Fruit fly (Drosophila melanogaster) whole organism, embryonic: Measurements from ENCODE around the gene CG11723.

ENCODE experiments used
- ATbp ChIP-seq: fragments of 200-800 bp; sonication (Bioruptor generic); optimal IDR thresholded peaks from 2 replicates; lab custom pipeline; 2017; ENCODE audit warnings: missing biosample characterization, mild to moderate bottlenecking, missing genetic modification characterization, missing genetic modification reagents
- Adf1 ChIP-seq: fragments of 200-800 bp; sonication (Bioruptor generic); IDR thresholded peaks from 2 replicates; pipeline ENCODE4 v1.3.6; 2022; ENCODE audit warnings: missing biosample characterization, missing genetic modification characterization
- CG11504 ChIP-seq: fragments of 200-800 bp; sonication (Bioruptor generic); optimal IDR thresholded peaks from 3 replicates; lab custom pipeline; 2019; ENCODE audit warnings: missing biosample characterization, mild to moderate bottlenecking, missing genetic modification characterization, moderate library complexity
- CG12299 ChIP-seq: fragments of 200-800 bp; sonication (Bioruptor generic); optimal IDR thresholded peaks from 2 replicates; lab custom pipeline; 2018; ENCODE audit warnings: missing biosample characterization, mild to moderate bottlenecking, missing genetic modification characterization
- CG15073 ChIP-seq: fragments of 200-800 bp; sonication (Bioruptor generic); optimal IDR thresholded peaks from 2 replicates; lab custom pipeline; 2016; ENCODE audit warnings: missing biosample characterization, missing genetic modification characterization
- CG15269 ChIP-seq: fragments of 200-800 bp; sonication (Bioruptor generic); optimal IDR thresholded peaks from 2 replicates; lab custom pipeline; 2018; ENCODE audit warnings: missing biosample characterization, mild to moderate bottlenecking, missing genetic modification characterization, moderate library complexity
- CG17802 ChIP-seq: fragments of 200-800 bp; sonication (Bioruptor generic); optimal IDR thresholded peaks from 2 replicates; lab custom pipeline; 2018; ENCODE audit warnings: missing biosample characterization, mild to moderate bottlenecking, missing genetic modification characterization, moderate library complexity
- CG2199 ChIP-seq: fragments of 200-800 bp; sonication (Bioruptor generic); IDR thresholded peaks from 3 replicates; pipeline ENCODE4 v1.3.6; 2022; ENCODE audit warnings: missing biosample characterization, missing genetic modification characterization
- CG2875 ChIP-seq: fragments of 200-800 bp; sonication (Bioruptor generic); optimal IDR thresholded peaks from 2 replicates; lab custom pipeline; 2017; ENCODE audit warnings: missing biosample characterization, mild to moderate bottlenecking, missing genetic modification characterization, missing genetic modification reagents
- CG31365 ChIP-seq: fragments of 200-800 bp; sonication (Bioruptor generic); optimal IDR thresholded peaks from 2 replicates; lab custom pipeline; 2018; ENCODE audit warnings: missing biosample characterization, mild to moderate bottlenecking, missing genetic modification characterization
- CG32767 ChIP-seq: fragments of 200-800 bp; sonication (Bioruptor generic); IDR thresholded peaks from 2 replicates; pipeline ENCODE4 v1.3.6; 2022; ENCODE audit warnings: missing biosample characterization, missing genetic modification characterization
- CG3407 ChIP-seq: fragments of 200-800 bp; sonication (Bioruptor generic); optimal IDR thresholded peaks from 2 replicates; lab custom pipeline; 2018; ENCODE audit warnings: missing biosample characterization, mild to moderate bottlenecking, missing genetic modification characterization
- CG6813 ChIP-seq: fragments of 200-800 bp; sonication (Bioruptor generic); optimal IDR thresholded peaks from 2 replicates; lab custom pipeline; 2017; ENCODE audit warnings: missing biosample characterization, missing genetic modification characterization, mild to moderate bottlenecking, moderate library complexity, missing genetic modification reagents
- CG8089 ChIP-seq: fragments of 200-800 bp; sonication (Bioruptor generic); optimal IDR thresholded peaks from 3 replicates; lab custom pipeline; 2016; ENCODE audit warnings: missing biosample characterization, missing genetic modification characterization
- Doc3 ChIP-seq: fragments of 200-800 bp; sonication (Bioruptor generic); IDR thresholded peaks from 3 replicates; pipeline ENCODE4 v1.3.6; 2022; ENCODE audit warnings: missing biosample characterization, missing genetic modification characterization; ENCODE audit not compliant: partially characterized antibody
- Eip74EF ChIP-seq, 2 experiments: fragments of 200-800 bp in 1 of 2; fragments of >200 bp in 1 of 2; sonication (Bioruptor generic) in 1 of 2; optimal IDR thresholded peaks; 2 replicates each; lab custom pipeline; 2017 to 2019; ENCODE audit warnings: missing biosample characterization in 2 of 2, missing genetic modification characterization in 2 of 2, mild to moderate bottlenecking in 1 of 2, moderate library complexity in 1 of 2
- Ets65A ChIP-seq: fragments of 200-800 bp; sonication (Bioruptor generic); peaks from one replicate; lab custom pipeline; 2016; ENCODE audit warnings: missing biosample characterization, missing genetic modification characterization
- Ets97D ChIP-seq: fragments of 200-800 bp; sonication (Bioruptor generic); optimal IDR thresholded peaks from 3 replicates; lab custom pipeline; 2016; ENCODE audit warnings: missing biosample characterization, missing genetic modification characterization
- Fer2 ChIP-seq: fragments of 200-800 bp; sonication (Bioruptor generic); optimal IDR thresholded peaks from 2 replicates; lab custom pipeline; 2018; ENCODE audit warnings: missing biosample characterization, mild to moderate bottlenecking, missing genetic modification characterization, moderate library complexity
- H2.0 ChIP-seq: fragments of 200-800 bp; sonication (Bioruptor generic); IDR thresholded peaks from 2 replicates; pipeline ENCODE4 v1.3.6; 2022; ENCODE audit warnings: missing biosample characterization, missing genetic modification characterization
- HHEX ChIP-seq: fragments of 200-800 bp; sonication (Bioruptor generic); optimal IDR thresholded peaks from 3 replicates; lab custom pipeline; 2017; ENCODE audit warnings: missing biosample characterization, mild to moderate bottlenecking, missing genetic modification characterization, missing genetic modification reagents
- Hand ChIP-seq: fragments of 200-800 bp; sonication (Bioruptor generic); optimal IDR thresholded peaks from 2 replicates; lab custom pipeline; 2017; ENCODE audit warnings: mild to moderate bottlenecking, missing biosample characterization, missing genetic modification reagents, missing genetic modification characterization
- HmgZ ChIP-seq: fragments of 200-800 bp; sonication (Bioruptor generic); optimal IDR thresholded peaks from 2 replicates; lab custom pipeline; 2018; ENCODE audit warnings: missing biosample characterization, mild to moderate bottlenecking, missing genetic modification characterization
- Hmx ChIP-seq: fragments of 200-800 bp; sonication (Bioruptor generic); optimal IDR thresholded peaks from 2 replicates; lab custom pipeline; 2016; ENCODE audit warnings: missing biosample characterization, missing genetic modification characterization
- MESR4 ChIP-seq: fragments of 200-800 bp; sonication (Bioruptor generic); optimal IDR thresholded peaks from 2 replicates; lab custom pipeline; 2018; ENCODE audit warnings: missing biosample characterization, mild to moderate bottlenecking, missing genetic modification characterization, moderate library complexity
- Mrtf ChIP-seq: fragments of 200-800 bp; sonication (Bioruptor generic); IDR thresholded peaks from 3 replicates; pipeline ENCODE4 v1.3.6; 2022; ENCODE audit warnings: missing biosample characterization, missing genetic modification characterization
- Nf-YB ChIP-seq: fragments of 200-800 bp; sonication (Bioruptor generic); optimal IDR thresholded peaks from 3 replicates; lab custom pipeline; 2019; ENCODE audit warnings: missing biosample characterization, mild to moderate bottlenecking, missing genetic modification characterization, moderate library complexity
- Oli ChIP-seq: fragments of 200-800 bp; sonication (Bioruptor generic); optimal IDR thresholded peaks from 2 replicates; lab custom pipeline; 2018; ENCODE audit warnings: missing biosample characterization, mild to moderate bottlenecking, missing genetic modification characterization, moderate library complexity
- Ravus ChIP-seq: fragments of 200-800 bp; sonication (Bioruptor generic); IDR thresholded peaks from 2 replicates; pipeline ENCODE4 v1.3.6; 2022; ENCODE audit warnings: missing biosample characterization, missing genetic modification characterization
- Rx ChIP-seq: fragments of 200-800 bp; sonication (Bioruptor generic); IDR thresholded peaks from 2 replicates; pipeline ENCODE4 v1.3.6; 2022; ENCODE audit warnings: missing biosample characterization, missing genetic modification characterization
- bcd ChIP-seq: fragments of 200-800 bp; sonication (Bioruptor generic); optimal IDR thresholded peaks from 2 replicates; lab custom pipeline; 2017; ENCODE audit warnings: missing biosample characterization, mild to moderate bottlenecking, missing genetic modification characterization
- cad ChIP-seq: fragments of >200 bp; optimal IDR thresholded peaks from 2 replicates; lab custom pipeline; 2017; ENCODE audit warnings: missing biosample characterization, missing genetic modification characterization
- cg ChIP-seq: fragments of 200-800 bp; sonication (Bioruptor generic); optimal IDR thresholded peaks from 3 replicates; lab custom pipeline; 2019; ENCODE audit warnings: missing biosample characterization, mild to moderate bottlenecking, missing genetic modification characterization, moderate library complexity
- croc ChIP-seq: fragments of 200-800 bp; sonication (Bioruptor generic); conservative IDR thresholded peaks from 3 replicates; pipeline ENCODE4 v1.3.6; 2022; ENCODE audit warnings: missing biosample characterization, missing genetic modification characterization
- dimm ChIP-seq: fragments of 200-800 bp; sonication (Bioruptor generic); IDR thresholded peaks from 2 replicates; pipeline ENCODE4 v1.3.6; 2022; ENCODE audit warnings: missing biosample characterization, missing genetic modification characterization
- ftz-f1 ChIP-seq: fragments of 200-800 bp; sonication (Bioruptor generic); optimal IDR thresholded peaks from 2 replicates; lab custom pipeline; 2016; ENCODE audit warnings: missing biosample characterization, missing genetic modification characterization
- gce ChIP-seq: fragments of 200-800 bp; sonication (Bioruptor generic); IDR thresholded peaks from 3 replicates; pipeline ENCODE4 v1.3.6; 2022; ENCODE audit warnings: missing biosample characterization, missing genetic modification characterization
- jumu ChIP-seq: fragments of 200-800 bp; sonication (Bioruptor generic); optimal IDR thresholded peaks from 3 replicates; lab custom pipeline; 2016; ENCODE audit warnings: missing biosample characterization, missing genetic modification characterization
- lab ChIP-seq: fragments of 200-800 bp; sonication (Bioruptor generic); optimal IDR thresholded peaks from 3 replicates; lab custom pipeline; 2017; ENCODE audit warnings: missing biosample characterization, missing genetic modification characterization, mild to moderate bottlenecking, moderate library complexity, missing genetic modification reagents
- lov ChIP-seq, 2 experiments: fragments of 200-800 bp in 1 of 2; fragments of >200 bp in 1 of 2; sonication (Bioruptor generic) in 1 of 2; IDR thresholded peaks in 1 of 2; optimal IDR thresholded peaks in 1 of 2; 2 replicates in 1 of 2; 3 replicates in 1 of 2; pipeline versions ENCODE4 v1.3.6 to Lab custom; 2017 to 2022; ENCODE audit warnings: missing biosample characterization in 1 of 2, missing genetic modification characterization in 1 of 2
- luna ChIP-seq: fragments of 200-800 bp; sonication (Bioruptor generic); optimal IDR thresholded peaks from 2 replicates; lab custom pipeline; 2016; ENCODE audit warnings: missing biosample characterization, missing genetic modification characterization
- odd ChIP-seq: fragments of 200-800 bp; sonication (Bioruptor generic); optimal IDR thresholded peaks from 2 replicates; lab custom pipeline; 2017; ENCODE audit warnings: missing biosample characterization, mild to moderate bottlenecking, missing genetic modification characterization
- p53 ChIP-seq: fragments of 200-800 bp; sonication (Bioruptor generic); optimal IDR thresholded peaks from 2 replicates; lab custom pipeline; 2016; ENCODE audit warnings: missing biosample characterization, missing genetic modification characterization
- psq ChIP-seq: fragments of 200-800 bp; sonication (Bioruptor generic); optimal IDR thresholded peaks from 2 replicates; lab custom pipeline; 2017; ENCODE audit warnings: missing biosample characterization, missing genetic modification characterization
- rib ChIP-seq: fragments of 200-800 bp; sonication (Bioruptor generic); IDR thresholded peaks from 2 replicates; pipeline ENCODE4 v1.3.6; 2022; ENCODE audit warnings: missing biosample characterization, missing genetic modification characterization
- scrt ChIP-seq: fragments of 200-800 bp; sonication (Bioruptor generic); optimal IDR thresholded peaks from 2 replicates; lab custom pipeline; 2018; ENCODE audit warnings: missing biosample characterization, mild to moderate bottlenecking, missing genetic modification characterization, moderate library complexity
- sd ChIP-seq: fragments of 200-800 bp; sonication (Bioruptor generic); optimal IDR thresholded peaks from 3 replicates; lab custom pipeline; 2018; ENCODE audit warnings: missing biosample characterization, mild to moderate bottlenecking, missing genetic modification characterization, moderate library complexity
- slbo ChIP-seq: fragments of 200-800 bp; sonication (Bioruptor generic); IDR thresholded peaks from 2 replicates; pipeline ENCODE4 v1.3.6; 2022; ENCODE audit warnings: missing biosample characterization, missing genetic modification characterization
- slp2 ChIP-seq: fragments of 200-800 bp; sonication (Bioruptor generic); optimal IDR thresholded peaks from 2 replicates; lab custom pipeline; 2016; ENCODE audit warnings: missing biosample characterization, missing genetic modification characterization
- sug ChIP-seq: fragments of 200-800 bp; optimal IDR thresholded peaks from 2 replicates; lab custom pipeline; 2019; ENCODE audit warnings: missing biosample characterization, mild to moderate bottlenecking, missing genetic modification characterization, moderate library complexity
- tap ChIP-seq: fragments of 200-800 bp; optimal IDR thresholded peaks from 3 replicates; lab custom pipeline; 2019; ENCODE audit warnings: missing biosample characterization, mild to moderate bottlenecking, missing genetic modification characterization, moderate library complexity

Gene CG11723

dm6 chr2L:2165864-2166263 lies 18.8 kb upstream of the CG11723 start (continued):
- no peak for TF ChIP-seq Doc3 (GFP tag; lab: Robert Waterston, UW)
- TF ChIP-seq cad, result no peak
- no peak for TF ChIP-seq scrt (GFP tag; lab: Kevin White, UChicago)
- TF ChIP-seq Mrtf (GFP tag; lab: Robert Waterston, UW), result no peak
- no peak for TF ChIP-seq jumu (GFP tag; lab: Kevin White, UChicago)
- TF ChIP-seq croc (GFP tag; lab: Robert Waterston, UW), result no peak
- peak; percentile 12 for TF ChIP-seq odd (GFP tag; lab: Kevin White, UChicago)
- no peak for TF ChIP-seq H2.0 (GFP tag; lab: Robert Waterston, UW)
- no peak for TF ChIP-seq MESR4 (GFP tag; lab: Kevin White, UChicago)
- TF ChIP-seq slp2 (GFP tag; lab: Kevin White, UChicago), result no peak
- TF ChIP-seq CG2875 (GFP tag; lab: Kevin White, UChicago), result no peak
- TF ChIP-seq Nf-YB (GFP tag; lab: Kevin White, UChicago), result no peak
- TF ChIP-seq sd, result peak; percentile 95
- no peak for TF ChIP-seq Rx
- peak; percentile 38 for TF ChIP-seq lab (GFP tag; lab: Kevin White, UChicago)
- no peak for TF ChIP-seq Hand
- TF ChIP-seq psq (GFP tag; lab: Kevin White, UChicago), result no peak
- TF ChIP-seq ATbp, result no peak
- TF ChIP-seq Ets97D (GFP tag; lab: Kevin White, UChicago), result no peak
- no peak for TF ChIP-seq CG12299 (tag; lab: Kevin White, UChicago)
- no peak for TF ChIP-seq CG2199 (GFP tag; lab: Robert Waterston, UW)
- TF ChIP-seq Adf1 (GFP tag; lab: Robert Waterston, UW), result peak; percentile 65
- TF ChIP-seq dimm (GFP tag; lab: Robert Waterston, UW), result no peak
- TF ChIP-seq cg (GFP tag; lab: Kevin White, UChicago), result peak; percentile 67
- no peak for TF ChIP-seq CG6813
- TF ChIP-seq CG31365 (tag; lab: Kevin White, UChicago), result no peak
- TF ChIP-seq p53 (GFP tag; lab: Kevin White, UChicago), result no peak
- no peak for TF ChIP-seq gce (GFP tag; lab: Robert Waterston, UW)
- no peak for TF ChIP-seq CG8089 (GFP tag; lab: Kevin White, UChicago)
- peak; percentile 27 for TF ChIP-seq bcd (GFP tag; lab: Kevin White, UChicago)
- no peak for TF ChIP-seq lov (optimal IDR thresholded peaks at IDR 0.05; lab: Kevin White, UChicago)
- TF ChIP-seq lov (GFP tag; IDR thresholded peaks at IDR 0.05; lab: Robert Waterston, UW), result no peak
- no peak for TF ChIP-seq Hmx (GFP tag; lab: Kevin White, UChicago)
- TF ChIP-seq HHEX (GFP tag; lab: Kevin White, UChicago), result peak; percentile 22
- TF ChIP-seq CG17802 (tag; lab: Kevin White, UChicago), result no peak
- TF ChIP-seq sug, result peak; percentile 56
- TF ChIP-seq Ravus (GFP tag; lab: Robert Waterston, UW), result no peak
- TF ChIP-seq CG15073, result no peak
- peak; percentile 7 for TF ChIP-seq ftz-f1 (GFP tag; lab: Kevin White, UChicago)
- no peak for TF ChIP-seq tap
- TF ChIP-seq HmgZ, result no peak
- TF ChIP-seq CG32767 (GFP tag; lab: Robert Waterston, UW), result no peak
- no peak for TF ChIP-seq Fer2
- TF ChIP-seq rib, result 0 out of 2 replicates have a peak, but pooled peaks have one; percentile 61
- TF ChIP-seq CG3407 (GFP tag; lab: Kevin White, UChicago), result no peak
- peak in 1 of 2 experiments; percentile 93 for TF ChIP-seq Eip74EF (GFP tag; optimal IDR thresholded peaks at IDR 0.05; lab: Kevin White, UChicago)
- no peak for TF ChIP-seq slbo (GFP tag; lab: Robert Waterston, UW)
- no peak for TF ChIP-seq CG15269 (tag; lab: Kevin White, UChicago)
- no peak for TF ChIP-seq Oli
- no peak for TF ChIP-seq CG11504 (tag; lab: Kevin White, UChicago)
- TF ChIP-seq Ets65A, result no peak
- TF ChIP-seq luna (GFP tag; lab: Kevin White, UChicago), result no peak
